Worm (Caenorhabditis elegans) whole organism, L3 larva: ENCODE data around the gene nlt-1.
A peak's percentile ranks its signal among the peaks of the same experiment; 100 is the strongest.

ENCODE experiments used
- R02D3.7 ChIP-seq: fragments of 150-350 bp; optimal IDR thresholded peaks from 2 replicates; lab custom pipeline; 2014; ENCODE audit warnings: missing biosample characterization, missing genetic modification characterization
- ZK546.5 ChIP-seq: sonication (generic microtip); optimal IDR thresholded peaks from 2 replicates; lab custom pipeline; 2017; ENCODE audit warnings: missing biosample characterization, missing genetic modification characterization
- aly-2 ChIP-seq: fragments of 150-350 bp; optimal IDR thresholded peaks from 2 replicates; lab custom pipeline; 2014; ENCODE audit warnings: missing biosample characterization, missing genetic modification characterization
- ama-1 ChIP-seq: fragments of 150-350 bp; optimal IDR thresholded peaks from 2 replicates; lab custom pipeline; 2018
- ceh-16 ChIP-seq: sonication (generic microtip); optimal IDR thresholded peaks from 2 replicates; lab custom pipeline; 2017; ENCODE audit warnings: missing biosample characterization, missing genetic modification characterization
- ceh-28 ChIP-seq: fragments of 150-350 bp; optimal IDR thresholded peaks from 2 replicates; lab custom pipeline; 2014; ENCODE audit warnings: missing biosample characterization, missing genetic modification reagents, missing genetic modification characterization
- ceh-82 ChIP-seq: fragments of 150-350 bp; optimal IDR thresholded peaks from 2 replicates; lab custom pipeline; 2014; ENCODE audit warnings: missing biosample characterization, missing genetic modification characterization
- ceh-9 ChIP-seq: sonication (generic microtip); optimal IDR thresholded peaks from 2 replicates; lab custom pipeline; 2018; ENCODE audit warnings: missing biosample characterization, missing genetic modification characterization
- daf-12 ChIP-seq: fragments of 150-350 bp; optimal IDR thresholded peaks from 2 replicates; lab custom pipeline; 2014; ENCODE audit warnings: missing biosample characterization, missing genetic modification reagents, missing genetic modification characterization
- egl-27 ChIP-seq: sonication (generic microtip); optimal IDR thresholded peaks from 4 replicates; lab custom pipeline; 2017; ENCODE audit warnings: missing biosample characterization, missing genetic modification reagents, missing genetic modification characterization
- egl-5 ChIP-seq: fragments of 150-350 bp; optimal IDR thresholded peaks from 2 replicates; lab custom pipeline; 2017; ENCODE audit warnings: missing biosample characterization, missing genetic modification reagents, missing genetic modification characterization, inconsistent platforms
- elt-1 ChIP-seq: fragments of 150-350 bp; optimal IDR thresholded peaks from 2 replicates; lab custom pipeline; 2014; ENCODE audit warnings: missing biosample characterization, missing genetic modification characterization
- elt-2 ChIP-seq: sonication (generic microtip); optimal IDR thresholded peaks from 2 replicates; lab custom pipeline; 2016; ENCODE audit warnings: missing genetic modification reagents, mild to moderate bottlenecking, missing genetic modification characterization, missing compliant biosample characterization
- elt-3 ChIP-seq, 3 experiments: fragments of 150-350 bp in 1 of 3; sonication (generic microtip) in 2 of 3; optimal IDR thresholded peaks; 2 replicates in 2 of 3; 4 replicates in 1 of 3; lab custom pipeline; 2014 to 2017; ENCODE audit warnings: missing biosample characterization in 3 of 3, missing genetic modification characterization in 3 of 3
- eor-1 ChIP-seq, 2 experiments: fragments of 150-350 bp; optimal IDR thresholded peaks; 2 replicates each; lab custom pipeline; 2014 to 2018; ENCODE audit warnings: missing biosample characterization in 2 of 2, missing genetic modification characterization in 2 of 2
- fkh-10 ChIP-seq: sonication (generic microtip); optimal IDR thresholded peaks from 2 replicates; lab custom pipeline; 2017; ENCODE audit warnings: missing biosample characterization, missing genetic modification reagents, missing genetic modification characterization
- fkh-2 ChIP-seq: fragments of 150-350 bp; optimal IDR thresholded peaks from 2 replicates; lab custom pipeline; 2014; ENCODE audit warnings: missing biosample characterization, missing genetic modification reagents, missing genetic modification characterization
- fos-1 ChIP-seq: fragments of 150-350 bp; optimal IDR thresholded peaks from 2 replicates; lab custom pipeline; 2014; ENCODE audit warnings: missing biosample characterization, missing genetic modification characterization
- hmg-11 ChIP-seq: sonication (generic microtip); optimal IDR thresholded peaks from 2 replicates; lab custom pipeline; 2016; ENCODE audit warnings: missing genetic modification characterization, missing compliant biosample characterization
- jun-1 ChIP-seq: fragments of 150-350 bp; optimal IDR thresholded peaks from 2 replicates; lab custom pipeline; 2014; ENCODE audit warnings: missing biosample characterization, missing genetic modification reagents, missing genetic modification characterization
- lin-15B ChIP-seq: fragments of 150-350 bp; optimal IDR thresholded peaks from 2 replicates; lab custom pipeline; 2014; ENCODE audit warnings: missing biosample characterization, missing genetic modification characterization
- lin-39 ChIP-seq: fragments of 150-350 bp; optimal IDR thresholded peaks from 2 replicates; lab custom pipeline; 2018; ENCODE audit warnings: missing biosample characterization, missing genetic modification reagents, missing genetic modification characterization
- lsy-12 ChIP-seq: sonication (generic microtip); optimal IDR thresholded peaks from 2 replicates; lab custom pipeline; 2016; ENCODE audit warnings: mild to moderate bottlenecking, missing genetic modification characterization, missing compliant biosample characterization
- mdl-1 ChIP-seq: fragments of 150-350 bp; optimal IDR thresholded peaks from 2 replicates; lab custom pipeline; 2014; ENCODE audit warnings: missing biosample characterization, missing genetic modification characterization
- mml-1 ChIP-seq: fragments of 150-350 bp; sonication (generic microtip); optimal IDR thresholded peaks from 3 replicates; lab custom pipeline; 2014; ENCODE audit warnings: missing biosample characterization, missing genetic modification characterization
- nfya-1 ChIP-seq: sonication (generic microtip); optimal IDR thresholded peaks from 2 replicates; lab custom pipeline; 2017; ENCODE audit warnings: missing genetic modification characterization, mild to moderate bottlenecking, missing compliant biosample characterization, antibody characterized with exemption, moderate library complexity; ENCODE audit not compliant: insufficient read depth
- nhr-11 ChIP-seq: fragments of 150-350 bp; optimal IDR thresholded peaks from 2 replicates; lab custom pipeline; 2014; ENCODE audit warnings: missing biosample characterization, missing genetic modification characterization
- nhr-12 ChIP-seq: fragments of 150-350 bp; optimal IDR thresholded peaks from 2 replicates; lab custom pipeline; 2014; ENCODE audit warnings: missing biosample characterization, missing genetic modification characterization
- nhr-23 ChIP-seq: fragments of 150-350 bp; optimal IDR thresholded peaks from 2 replicates; lab custom pipeline; 2014; ENCODE audit warnings: missing biosample characterization, missing genetic modification reagents, missing genetic modification characterization
- nhr-237 ChIP-seq: fragments of 150-350 bp; optimal IDR thresholded peaks from 2 replicates; lab custom pipeline; 2014; ENCODE audit warnings: missing biosample characterization, missing genetic modification characterization
- nhr-25 ChIP-seq: sonication (generic microtip); optimal IDR thresholded peaks from 2 replicates; lab custom pipeline; 2017; ENCODE audit warnings: missing biosample characterization, missing genetic modification characterization
- nhr-28 ChIP-seq: fragments of 150-350 bp; optimal IDR thresholded peaks from 2 replicates; lab custom pipeline; 2014; ENCODE audit warnings: missing biosample characterization, missing genetic modification characterization
- nhr-43 ChIP-seq: sonication (generic microtip); optimal IDR thresholded peaks from 2 replicates; lab custom pipeline; 2016; ENCODE audit warnings: mild to moderate bottlenecking, missing genetic modification characterization, missing compliant biosample characterization; ENCODE audit not compliant: poor library complexity, severe bottlenecking
- nhr-67 ChIP-seq: fragments of 150-350 bp; optimal IDR thresholded peaks from 2 replicates; lab custom pipeline; 2014; ENCODE audit warnings: missing biosample characterization, missing genetic modification characterization
- nhr-76 ChIP-seq: fragments of 150-350 bp; sonication (generic microtip); optimal IDR thresholded peaks from 5 replicates; lab custom pipeline; 2014; ENCODE audit warnings: missing biosample characterization, missing genetic modification characterization
- nhr-77 ChIP-seq: fragments of 150-350 bp; optimal IDR thresholded peaks from 2 replicates; lab custom pipeline; 2014; ENCODE audit warnings: missing biosample characterization, missing genetic modification characterization
- pha-4 ChIP-seq: fragments of 150-350 bp; optimal IDR thresholded peaks from 2 replicates; lab custom pipeline; 2014; ENCODE audit warnings: missing biosample characterization, missing genetic modification reagents, missing genetic modification characterization
- pqm-1 ChIP-seq: fragments of 150-350 bp; optimal IDR thresholded peaks from 2 replicates; lab custom pipeline; 2017; ENCODE audit warnings: missing biosample characterization, missing genetic modification characterization, inconsistent platforms
- sea-2 ChIP-seq: fragments of 150-350 bp; sonication (generic microtip); optimal IDR thresholded peaks from 4 replicates; lab custom pipeline; 2014; ENCODE audit warnings: missing biosample characterization, missing genetic modification reagents, missing genetic modification characterization
- skn-1 ChIP-seq: fragments of 150-350 bp; optimal IDR thresholded peaks from 2 replicates; lab custom pipeline; 2014; ENCODE audit warnings: missing biosample characterization, missing genetic modification characterization
- snpc-4 ChIP-seq: fragments of 150-350 bp; optimal IDR thresholded peaks from 2 replicates; lab custom pipeline; 2014; ENCODE audit warnings: missing biosample characterization, missing genetic modification characterization
- tbx-2 ChIP-seq: sonication (generic microtip); optimal IDR thresholded peaks from 2 replicates; lab custom pipeline; 2016; ENCODE audit warnings: mild to moderate bottlenecking, missing genetic modification characterization, missing compliant biosample characterization
- unc-39 ChIP-seq: sonication (generic microtip); optimal IDR thresholded peaks from 4 replicates; lab custom pipeline; 2017; ENCODE audit warnings: missing biosample characterization, missing genetic modification characterization
- unc-62 ChIP-seq: fragments of 150-350 bp; sonication (generic microtip); optimal IDR thresholded peaks from 4 replicates; lab custom pipeline; 2014; ENCODE audit warnings: missing biosample characterization, missing genetic modification reagents, missing genetic modification characterization
- zag-1 ChIP-seq: fragments of 150-350 bp; optimal IDR thresholded peaks from 2 replicates; lab custom pipeline; 2014; ENCODE audit warnings: missing biosample characterization, missing genetic modification characterization
- ztf-11 ChIP-seq: fragments of 150-350 bp; optimal IDR thresholded peaks from 2 replicates; lab custom pipeline; 2014; ENCODE audit warnings: missing biosample characterization, missing genetic modification characterization
- ztf-4 ChIP-seq: fragments of 150-350 bp; optimal IDR thresholded peaks from 2 replicates; lab custom pipeline; 2014; ENCODE audit warnings: missing biosample characterization, missing genetic modification characterization

Gene nlt-1

DNA sequence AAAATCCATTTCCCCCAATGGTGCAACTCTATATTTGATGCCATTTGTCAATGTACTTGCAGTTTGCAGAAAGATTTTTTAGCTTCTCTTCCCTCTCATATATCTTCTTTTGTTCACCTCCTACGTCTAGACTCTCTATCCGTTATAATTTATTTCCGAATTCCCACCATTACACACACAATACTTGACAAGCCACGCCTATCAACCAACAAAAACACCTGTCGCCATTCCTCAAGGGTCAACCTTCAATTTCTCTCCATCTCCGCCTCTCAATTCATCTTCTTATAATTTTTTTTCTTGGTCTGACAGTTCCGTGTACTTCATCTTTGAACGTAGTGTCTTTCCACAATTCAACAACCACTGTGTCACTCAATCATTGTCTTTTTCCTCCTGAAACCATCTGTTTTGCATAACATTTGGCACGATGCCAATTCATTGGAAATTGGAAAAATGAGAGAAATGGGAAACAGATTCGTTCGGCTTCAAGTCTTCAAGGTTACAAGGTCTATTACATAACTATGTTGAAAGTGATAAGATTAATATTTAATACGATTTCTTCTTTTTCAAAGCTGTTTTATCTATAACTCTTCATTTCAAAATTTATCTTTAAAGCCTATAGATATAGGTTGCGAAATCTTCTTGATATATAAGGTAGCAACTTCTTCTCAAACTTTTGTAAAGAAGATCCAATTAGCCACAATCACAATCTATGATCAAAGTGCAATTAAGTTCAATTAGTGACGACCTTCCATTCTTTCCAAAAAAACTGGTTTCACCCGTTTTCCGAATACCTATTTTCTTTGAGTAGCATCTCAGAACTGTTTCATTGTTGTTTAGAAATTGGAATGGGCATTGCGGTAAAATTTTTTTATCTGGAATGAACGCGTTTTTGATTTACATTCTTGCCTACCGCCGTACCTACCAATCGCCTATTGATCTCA is 14.0 kb downstream of the nlt-1 start:
- peak; percentile 25 for TF ChIP-seq nhr-11 (tag; lab: Kevin White, UChicago)
- peak; percentile 8 for TF ChIP-seq nhr-25 (tag; lab: Kevin White, UChicago)
- TF ChIP-seq nhr-28 (tag; lab: Kevin White, UChicago), result no peak

DNA sequence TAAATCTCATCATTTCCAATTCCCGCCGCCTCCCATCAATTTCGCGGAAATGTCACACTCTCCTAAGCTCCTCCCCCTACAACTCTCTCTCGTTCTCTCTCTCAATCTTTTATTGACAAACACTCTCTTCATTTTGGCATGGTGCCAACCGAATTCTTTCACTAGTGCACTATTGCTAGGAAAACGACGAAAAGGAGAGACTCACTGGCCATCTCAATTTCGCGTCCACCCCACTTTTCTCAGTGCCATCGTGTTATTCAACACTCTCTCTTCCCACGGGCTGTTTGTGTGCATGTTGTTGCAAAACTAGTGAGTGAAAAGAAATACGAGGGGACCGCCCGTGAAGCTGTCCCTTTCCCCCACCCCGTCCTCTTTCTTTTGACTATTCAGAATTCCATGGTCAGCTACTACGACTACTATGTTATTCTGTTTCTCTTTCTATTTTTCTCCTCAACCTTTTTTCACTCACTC is 16.0 kb downstream of the nlt-1 start:
- TF ChIP-seq skn-1 (tag; lab: Kevin White, UChicago) (no peak), ztf-4 (tag; lab: Kevin White, UChicago) (no peak), mml-1 (tag; lab: Kevin White, UChicago) (no peak), jun-1 (tag; lab: Kevin White, UChicago) (no peak), nhr-23 (tag; lab: Kevin White, UChicago) (no peak), fkh-10 (peak; percentile 27), nhr-77 (no peak), nhr-12 (tag; lab: Kevin White, UChicago) (no peak), hmg-11 (peak; percentile 24), lin-39 (tag; lab: Kevin White, UChicago) (peak; percentile 11), nfya-1 (peak; percentile 60), ZK546.5 (tag; lab: Kevin White, UChicago) (no peak), zag-1 (tag; lab: Kevin White, UChicago) (peak; percentile 28), egl-27 (tag; lab: Kevin White, UChicago) (no peak), snpc-4 (tag; lab: Kevin White, UChicago) (peak; percentile 10), elt-2 (tag; lab: Kevin White, UChicago) (no peak), pha-4 (peak; percentile 81), nhr-76 (tag; lab: Kevin White, UChicago) (no peak), elt-3 (tag; optimal IDR thresholded peaks at IDR 0.05; lab: Kevin White, UChicago) (no peak), nhr-67 (tag; lab: Kevin White, UChicago) (no peak), lsy-12 (tag; lab: Kevin White, UChicago) (no peak), ceh-16 (tag; lab: Kevin White, UChicago) (no peak), ama-1 (lab: Kevin White, UChicago) (no peak), sea-2 (GFP tag; lab: Kevin White, UChicago) (no peak), nhr-25 (tag; lab: Kevin White, UChicago) (no peak), fos-1 (tag; lab: Kevin White, UChicago) (no peak), lin-15B (tag; lab: Kevin White, UChicago) (peak; percentile 56), elt-1 (tag; lab: Kevin White, UChicago) (peak; percentile 45), nhr-11 (tag; lab: Kevin White, UChicago) (peak; percentile 77), ceh-82 (tag; lab: Kevin White, UChicago) (no peak), fkh-2 (no peak), nhr-43 (tag; lab: Kevin White, UChicago) (no peak), daf-12 (tag; lab: Kevin White, UChicago) (no peak), unc-62 (GFP tag; lab: Kevin White, UChicago) (peak; percentile 74), nhr-28 (tag; lab: Kevin White, UChicago) (no peak), pqm-1 (tag; lab: Kevin White, UChicago) (no peak), egl-5 (tag; lab: Kevin White, UChicago) (peak; percentile 44), R02D3.7 (no peak), ceh-28 (tag; lab: Kevin White, UChicago) (no peak), unc-39 (no peak), eor-1 (tag; optimal IDR thresholded peaks at IDR 0.05; lab: Kevin White, UChicago) (no peak), mdl-1 (tag; lab: Kevin White, UChicago) (no peak), aly-2 (tag; lab: Kevin White, UChicago) (no peak), nhr-237 (tag; lab: Kevin White, UChicago) (no peak), ceh-9 (no peak), ztf-11 (tag; lab: Kevin White, UChicago) (no peak), tbx-2 (tag; lab: Kevin White, UChicago) (peak; percentile 22)
